Worm (Caenorhabditis elegans): ENCODE measurements around the gene Y57G11C.14.

DNA sequence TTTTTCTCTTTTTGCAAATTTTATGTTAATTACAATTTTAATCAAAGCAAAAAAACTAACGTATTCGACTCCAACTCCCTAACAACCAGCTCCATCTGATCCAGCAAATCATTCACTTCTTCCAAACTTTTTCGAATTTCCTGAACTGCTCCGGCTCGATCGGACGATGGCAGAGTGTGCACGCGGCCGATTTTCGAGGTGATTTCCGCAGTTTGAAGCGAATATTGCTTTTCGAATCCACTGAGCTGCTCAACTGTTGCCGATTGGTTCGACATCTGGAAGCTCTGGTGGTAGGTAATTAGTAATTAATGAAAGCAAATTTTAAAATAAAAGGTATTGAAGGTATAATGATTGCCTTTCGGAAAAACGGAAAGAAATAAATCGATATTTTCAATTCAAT lies 32.7 kb upstream of the Y57G11C.14 start, which contains the start of gene vti-1:
- TF ChIP-seq ama-1 (optimal IDR thresholded peaks at IDR 0.05) (no peak), F13C5.2 (tag; optimal IDR thresholded peaks at IDR 0.05) (no peak), sea-1 (GFP tag; conservative IDR thresholded peaks at IDR 0.05) (no peak), hmg-4 (GFP tag; optimal IDR thresholded peaks at IDR 0.05) (no peak), tra-4 (tag; optimal IDR thresholded peaks at IDR 0.05) (no peak)
